Fruit fly (Drosophila melanogaster) whole organism: Measurements from ENCODE around the gene CG7884.

Source experiments
- Dll ChIP-seq: fragments of >200 bp; optimal IDR thresholded peaks from 2 replicates; lab custom pipeline; 2017
- psq ChIP-seq: fragments of >200 bp; optimal IDR thresholded peaks from 2 replicates; lab custom pipeline; 2017

DNA sequence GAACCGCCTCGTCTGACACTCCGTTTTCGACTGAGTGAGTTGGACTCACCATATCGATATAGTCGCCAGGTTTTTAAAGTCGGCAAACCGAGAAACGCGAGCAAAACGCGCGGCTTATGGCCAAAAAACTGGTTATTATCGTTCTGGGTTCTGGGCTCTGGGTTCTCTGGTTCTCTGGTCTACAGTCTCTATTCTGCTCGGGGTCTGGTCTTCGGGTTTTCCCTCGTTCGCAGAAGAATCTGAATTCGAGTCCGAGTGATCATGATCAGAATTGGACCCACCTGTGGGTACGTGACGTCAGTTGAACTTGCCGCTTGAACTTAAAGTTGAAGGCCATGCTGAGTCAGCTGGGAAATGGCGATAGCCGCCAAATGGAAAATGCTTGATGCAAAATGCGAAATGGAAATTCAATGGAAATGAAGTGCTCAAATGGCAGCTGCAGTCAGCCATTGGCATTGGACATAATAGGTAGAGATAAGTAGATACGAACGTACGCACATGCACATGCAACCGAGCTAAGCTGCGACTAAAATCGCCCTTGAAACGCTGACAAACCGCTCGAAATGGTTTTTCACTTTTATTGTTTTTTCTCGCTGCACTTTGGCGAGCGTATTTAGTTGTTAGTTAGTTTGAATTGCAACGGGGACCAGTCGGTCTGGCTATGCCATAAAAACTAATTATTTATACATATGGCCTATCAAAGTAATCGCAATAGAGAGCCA lies 45.4 kb upstream of the CG7884 start, which contains the start of gene CG33939:
- TF ChIP-seq Dll (lab: Kevin White, UChicago) = no peak
- TF ChIP-seq psq (lab: Kevin White, UChicago) = no peak
